Fruit fly (Drosophila melanogaster): ENCODE results near the gene CG14907.

DNA sequence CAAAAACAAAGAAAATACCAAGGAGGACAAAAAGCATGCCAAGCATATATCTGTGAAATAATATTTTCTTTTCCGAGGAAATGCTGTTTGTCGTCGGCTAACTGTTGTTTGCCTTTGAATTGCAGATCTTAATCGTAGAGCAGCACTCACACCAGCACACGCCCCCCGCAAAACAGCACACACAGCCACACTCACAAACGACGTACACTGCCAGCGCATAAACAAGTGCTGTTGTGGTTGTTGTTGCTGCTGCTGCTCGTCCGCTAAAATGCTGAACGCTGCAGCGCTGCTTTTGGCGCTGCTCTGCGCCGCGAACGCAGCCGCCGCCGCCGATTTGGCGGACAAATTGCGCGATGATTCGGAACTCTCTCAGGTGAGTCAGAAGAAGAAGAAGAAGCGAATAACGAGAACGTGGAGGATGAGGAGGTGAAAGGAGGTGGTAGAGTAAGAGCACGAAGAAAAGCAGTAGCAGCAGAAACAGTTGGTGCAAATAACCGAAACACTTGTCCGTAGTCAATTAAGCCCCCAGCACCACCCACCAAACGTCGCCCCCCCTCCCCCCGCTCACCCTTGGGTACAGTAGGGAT lies 26.2 kb downstream of the CG14907 start:
- TF ChIP-seq psq (optimal IDR thresholded peaks at IDR 0.05) (no peak), Myc (optimal IDR thresholded peaks at IDR 0.05) (no peak)

Measured in Kc167 (cell line).